Worm (Caenorhabditis elegans): Measurements from ENCODE around the gene cest-24.

DNA sequence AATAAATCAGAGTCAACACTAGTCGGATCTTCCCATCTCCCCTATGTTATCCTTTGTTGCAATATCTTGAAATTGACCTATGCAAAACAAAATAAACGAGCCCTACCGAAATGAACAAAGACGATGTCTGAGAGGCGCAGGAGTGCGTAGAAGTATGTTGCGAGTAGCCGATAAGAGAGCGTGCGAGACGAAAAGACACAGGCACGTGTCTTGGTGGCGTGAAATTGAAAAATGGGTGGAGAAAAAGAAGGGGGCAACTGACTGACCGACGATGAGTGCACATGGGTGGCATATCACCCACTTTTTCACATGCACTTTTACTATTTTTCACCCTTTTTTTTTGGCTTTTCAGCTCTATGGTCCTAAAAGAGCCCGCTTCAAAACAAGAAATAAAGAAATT, 31.4 kb downstream of the cest-24 start:
- TF ChIP-seq lsy-2 (tag; optimal IDR thresholded peaks at IDR 0.05), result peak in 1 of 2 experiments; percentile 37
- no peak for TF ChIP-seq nhr-77 (tag; optimal IDR thresholded peaks at IDR 0.05)
- no peak for TF ChIP-seq nhr-11 (tag; optimal IDR thresholded peaks at IDR 0.05)
- TF ChIP-seq nhr-90 (tag; optimal IDR thresholded peaks at IDR 0.05; ENCODE audit: poor library complexity), result no peak
- TF ChIP-seq ztf-4 (tag; optimal IDR thresholded peaks at IDR 0.05), result no peak
- no peak for TF ChIP-seq dsc-1 (tag; optimal IDR thresholded peaks at IDR 0.05)
- no peak for TF ChIP-seq nhr-76 (tag; optimal IDR thresholded peaks at IDR 0.05)
- TF ChIP-seq egl-27 (tag; optimal IDR thresholded peaks at IDR 0.05), result no peak
- TF ChIP-seq blmp-1 (tag; optimal IDR thresholded peaks at IDR 0.05), result peak; percentile 48
- no peak for TF ChIP-seq ces-1 (GFP tag; optimal IDR thresholded peaks at IDR 0.05)
- TF ChIP-seq nhr-84 (tag; optimal IDR thresholded peaks at IDR 0.05), result no peak
- no peak for TF ChIP-seq skn-1 (tag; optimal IDR thresholded peaks at IDR 0.05)

All from whole organism, L1 larva.